Worm (Caenorhabditis elegans) whole organism, L3 larva: ENCODE results near the gene taf-6.1.

Source experiments
- lin-39 ChIP-seq: fragments of 150-350 bp; optimal IDR thresholded peaks from 2 replicates; lab custom pipeline; 2018; ENCODE audit warnings: missing biosample characterization, missing genetic modification reagents, missing genetic modification characterization
- nhr-23 ChIP-seq: fragments of 150-350 bp; optimal IDR thresholded peaks from 2 replicates; lab custom pipeline; 2014; ENCODE audit warnings: missing biosample characterization, missing genetic modification reagents, missing genetic modification characterization
- nhr-237 ChIP-seq: fragments of 150-350 bp; optimal IDR thresholded peaks from 2 replicates; lab custom pipeline; 2014; ENCODE audit warnings: missing biosample characterization, missing genetic modification characterization

DNA sequence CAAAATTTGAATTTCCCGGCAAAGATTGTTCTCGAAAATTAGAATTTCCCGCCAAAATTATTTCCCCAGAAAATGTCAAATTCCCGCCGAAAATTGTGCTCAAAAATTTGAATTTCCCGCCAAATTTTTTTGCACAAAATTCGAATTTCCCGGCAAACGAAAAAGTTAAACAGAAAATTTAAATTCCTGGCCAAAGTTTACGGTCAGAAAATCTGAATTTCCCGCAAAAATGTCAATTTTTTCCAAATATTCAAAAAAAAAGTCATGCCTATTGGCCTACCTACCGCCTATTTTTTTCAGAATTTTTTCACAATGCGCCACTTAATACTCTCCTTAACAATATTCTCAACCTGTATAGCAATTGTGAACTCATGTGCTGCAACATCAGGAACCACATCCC lies 44.9 kb upstream of the taf-6.1 start, which contains the start of gene K02E7.1:
- TF ChIP-seq nhr-237, result no peak
- no peak for TF ChIP-seq lin-39
- TF ChIP-seq nhr-23, result no peak
